Worm (Caenorhabditis elegans): ENCODE data around the gene T28D9.1.

DNA sequence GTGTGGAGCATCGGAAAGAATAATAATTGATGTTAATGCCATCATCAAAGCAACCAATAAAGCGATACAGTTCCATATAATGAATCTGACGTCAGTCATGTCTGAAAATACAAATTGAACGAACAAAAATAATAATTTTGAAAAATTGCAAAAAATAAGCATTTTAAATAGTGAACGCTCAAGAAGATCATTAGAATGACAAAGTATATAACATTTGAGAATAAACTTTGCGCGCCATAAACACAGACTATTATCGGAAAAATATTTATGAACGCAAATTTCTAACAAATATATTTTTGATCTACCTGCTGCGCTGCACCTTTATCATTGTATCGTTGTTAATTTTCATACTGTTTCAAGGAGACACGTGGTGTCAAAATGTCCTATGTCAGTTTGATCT lies 9.2 kb downstream of the T28D9.1 start, which contains the start of gene R05G9.3:
- no peak for TF ChIP-seq elt-3 (tag; optimal IDR thresholded peaks at IDR 0.05)
- TF ChIP-seq lin-13 (GFP tag; optimal IDR thresholded peaks at IDR 0.05), result no peak
- no peak for TF ChIP-seq ceh-16 (tag; optimal IDR thresholded peaks at IDR 0.05)
- no peak for TF ChIP-seq mdl-1 (tag; optimal IDR thresholded peaks at IDR 0.05)
- no peak for TF ChIP-seq F13H6.1 (tag; optimal IDR thresholded peaks at IDR 0.05)
- no peak for TF ChIP-seq skn-1 (tag; optimal IDR thresholded peaks at IDR 0.05)
- no peak for TF ChIP-seq lin-11 (tag; optimal IDR thresholded peaks at IDR 0.05)
- TF ChIP-seq zag-1 (tag; optimal IDR thresholded peaks at IDR 0.05), result no peak
- no peak for TF ChIP-seq nhr-12 (tag; optimal IDR thresholded peaks at IDR 0.05)

Data from whole organism, L2 larva.